Fruit fly (Drosophila melanogaster) whole organism, wandering third instar larva: Measurements from ENCODE around the gene ds.

Experiments
- CG9705 ChIP-seq: fragments of 200-800 bp; sonication (Bioruptor generic); optimal IDR thresholded peaks from 2 replicates; lab custom pipeline; 2018; ENCODE audit warnings: missing biosample characterization, mild to moderate bottlenecking, missing genetic modification characterization
- CrebA ChIP-seq: fragments of 200-800 bp; sonication (Bioruptor generic); optimal IDR thresholded peaks from 2 replicates; lab custom pipeline; 2016; ENCODE audit warnings: missing biosample characterization, mild to moderate bottlenecking, missing genetic modification characterization, borderline replicate concordance
- Dfd ChIP-seq: fragments of >200 bp; optimal IDR thresholded peaks from 2 replicates; lab custom pipeline; 2017; ENCODE audit warnings: missing biosample characterization, missing genetic modification characterization
- Dif ChIP-seq: fragments of 200-275, 200-300 bp; sonication (Bioruptor generic); optimal IDR thresholded peaks from 2 replicates; lab custom pipeline; 2018; ENCODE audit warnings: missing biosample characterization, missing genetic modification characterization; ENCODE audit not compliant: partially characterized antibody
- GATAd ChIP-seq: sonication (Bioruptor generic); optimal IDR thresholded peaks from 2 replicates; lab custom pipeline; 2016; ENCODE audit warnings: missing biosample characterization, missing genetic modification characterization
- HLH106 ChIP-seq: fragments of 200-800 bp; optimal IDR thresholded peaks from 3 replicates; lab custom pipeline; 2019; ENCODE audit warnings: missing biosample characterization, mild to moderate bottlenecking, missing genetic modification characterization, moderate library complexity
- Hnf4 ChIP-seq: fragments of 200-800 bp; sonication (Bioruptor generic); optimal IDR thresholded peaks from 2 replicates; lab custom pipeline; 2016; ENCODE audit warnings: missing biosample characterization, mild to moderate bottlenecking, missing genetic modification characterization
- Hr78 ChIP-seq: fragments of >200 bp; optimal IDR thresholded peaks from 2 replicates; lab custom pipeline; 2017; ENCODE audit warnings: missing biosample characterization, missing genetic modification characterization
- Hr83 ChIP-seq: fragments of 200-300 bp; sonication (Bioruptor generic); optimal IDR thresholded peaks from 2 replicates; lab custom pipeline; 2016; ENCODE audit warnings: missing biosample characterization, mild to moderate bottlenecking, missing genetic modification characterization, moderate library complexity; ENCODE audit not compliant: poor library complexity, severe bottlenecking
- Mio ChIP-seq: sonication (Bioruptor generic); optimal IDR thresholded peaks from 2 replicates; lab custom pipeline; 2016; ENCODE audit warnings: missing biosample characterization, missing genetic modification characterization
- Myc ChIP-seq: fragments of >200 bp; optimal IDR thresholded peaks from 2 replicates; lab custom pipeline; 2017
- N ChIP-seq: fragments of >200 bp; optimal IDR thresholded peaks from 2 replicates; lab custom pipeline; 2018; ENCODE audit warnings: missing biosample characterization, missing external identifiers, missing genetic modification characterization
- OdsH ChIP-seq: fragments of 200-800 bp; sonication (Bioruptor generic); optimal IDR thresholded peaks from 2 replicates; lab custom pipeline; 2016; ENCODE audit warnings: missing biosample characterization, mild to moderate bottlenecking, missing genetic modification characterization
- Rel ChIP-seq, 2 experiments: fragments of 200-800 bp; sonication (Bioruptor generic) in 1 of 2; optimal IDR thresholded peaks; 2 replicates in 1 of 2; 3 replicates in 1 of 2; lab custom pipeline; 2016 to 2019; ENCODE audit warnings: mild to moderate bottlenecking in 2 of 2, missing biosample characterization in 2 of 2, missing genetic modification characterization in 2 of 2, moderate library complexity in 1 of 2
- Sp1 ChIP-seq: fragments of 200-800 bp; sonication (Bioruptor generic); optimal IDR thresholded peaks from 3 replicates; lab custom pipeline; 2019; ENCODE audit warnings: missing biosample characterization, mild to moderate bottlenecking, missing genetic modification characterization, moderate library complexity
- Vsx2 ChIP-seq: fragments of 200-300, 225-300 bp; sonication (Bioruptor generic); optimal IDR thresholded peaks from 2 replicates; lab custom pipeline; 2018; ENCODE audit warnings: missing biosample characterization, missing genetic modification characterization; ENCODE audit not compliant: partially characterized antibody
- br ChIP-seq: fragments of 200-800 bp; sonication (Bioruptor generic); optimal IDR thresholded peaks from 2 replicates; lab custom pipeline; 2016; ENCODE audit warnings: missing biosample characterization, missing genetic modification characterization
- brk ChIP-seq: fragments of 200-800 bp; sonication (Bioruptor generic); optimal IDR thresholded peaks from 2 replicates; lab custom pipeline; 2016; ENCODE audit warnings: missing biosample characterization, mild to moderate bottlenecking, missing genetic modification characterization
- dl ChIP-seq, 2 experiments: fragments of 175-275, 200-275 bp in 1 of 2; fragments of 200-275 bp in 1 of 2; sonication (Bioruptor generic); optimal IDR thresholded peaks; lab custom pipeline; 2018; ENCODE audit warnings: mild to moderate bottlenecking in 2 of 2, missing biosample characterization in 2 of 2, missing genetic modification characterization in 2 of 2, moderate library complexity in 2 of 2; ENCODE audit not compliant: partially characterized antibody in 2 of 2, insufficient read depth in 1 of 2
- dmrt93B ChIP-seq: fragments of 200-800 bp; sonication (Bioruptor generic); optimal IDR thresholded peaks from 2 replicates; lab custom pipeline; 2018; ENCODE audit warnings: missing biosample characterization, mild to moderate bottlenecking, missing genetic modification characterization
- dsf ChIP-seq: sonication (Bioruptor generic); optimal IDR thresholded peaks from 2 replicates; lab custom pipeline; 2016; ENCODE audit warnings: missing biosample characterization, missing genetic modification characterization, borderline replicate concordance
- ey ChIP-seq: fragments of 200-800 bp; sonication (Bioruptor generic); optimal IDR thresholded peaks from 2 replicates; lab custom pipeline; 2016; ENCODE audit warnings: missing biosample characterization, missing genetic modification characterization
- foxo ChIP-seq, 2 experiments: fragments of 200-800 bp; sonication (Bioruptor generic); optimal IDR thresholded peaks; 2 replicates in 1 of 2; 3 replicates in 1 of 2; lab custom pipeline; 2016 to 2017; ENCODE audit warnings: missing biosample characterization in 2 of 2, missing genetic modification characterization in 2 of 2
- fru ChIP-seq: fragments of 200-800 bp; sonication (Bioruptor generic); optimal IDR thresholded peaks from 3 replicates; lab custom pipeline; 2016; ENCODE audit warnings: missing biosample characterization, mild to moderate bottlenecking, missing genetic modification characterization
- h ChIP-seq: fragments of 200-800 bp; sonication (Bioruptor generic); optimal IDR thresholded peaks from 3 replicates; lab custom pipeline; 2016; ENCODE audit warnings: missing biosample characterization, mild to moderate bottlenecking, missing genetic modification characterization
- jim ChIP-seq: fragments of 175-275, 200-325 bp; sonication (Bioruptor generic); optimal IDR thresholded peaks from 2 replicates; lab custom pipeline; 2016; ENCODE audit warnings: missing biosample characterization, mild to moderate bottlenecking, missing genetic modification characterization
- lola ChIP-seq: fragments of >200 bp; optimal IDR thresholded peaks from 2 replicates; lab custom pipeline; 2017; ENCODE audit warnings: missing biosample characterization, missing genetic modification characterization
- pan ChIP-seq: fragments of >200 bp; optimal IDR thresholded peaks from 2 replicates; lab custom pipeline; 2017
- psq ChIP-seq: fragments of 200-800 bp; sonication (Bioruptor generic); optimal IDR thresholded peaks from 3 replicates; lab custom pipeline; 2017; ENCODE audit warnings: missing biosample characterization, mild to moderate bottlenecking, missing genetic modification characterization, moderate library complexity
- rgr ChIP-seq: fragments of 200-800 bp; sonication (Bioruptor generic); optimal IDR thresholded peaks from 3 replicates; lab custom pipeline; 2016; ENCODE audit warnings: missing biosample characterization, mild to moderate bottlenecking, missing genetic modification characterization
- sage ChIP-seq: fragments of 200-800 bp; sonication (Bioruptor generic); optimal IDR thresholded peaks from 2 replicates; lab custom pipeline; 2016; ENCODE audit warnings: missing biosample characterization, mild to moderate bottlenecking, missing genetic modification characterization
- sv ChIP-seq: fragments of 200-800 bp; sonication (Bioruptor generic); optimal IDR thresholded peaks from 3 replicates; lab custom pipeline; 2016; ENCODE audit warnings: missing biosample characterization, missing genetic modification characterization
- tai ChIP-seq: sonication (Bioruptor generic); optimal IDR thresholded peaks from 2 replicates; lab custom pipeline; 2016; ENCODE audit warnings: missing biosample characterization, missing genetic modification characterization
- usp ChIP-seq: fragments of >200 bp; optimal IDR thresholded peaks from 2 replicates; lab custom pipeline; 2017; ENCODE audit warnings: missing biosample characterization, missing genetic modification characterization
- woc ChIP-seq: sonication (Bioruptor generic); optimal IDR thresholded peaks from 2 replicates; lab custom pipeline; 2016; ENCODE audit warnings: missing biosample characterization, mild to moderate bottlenecking, missing genetic modification characterization

ds gene

DNA sequence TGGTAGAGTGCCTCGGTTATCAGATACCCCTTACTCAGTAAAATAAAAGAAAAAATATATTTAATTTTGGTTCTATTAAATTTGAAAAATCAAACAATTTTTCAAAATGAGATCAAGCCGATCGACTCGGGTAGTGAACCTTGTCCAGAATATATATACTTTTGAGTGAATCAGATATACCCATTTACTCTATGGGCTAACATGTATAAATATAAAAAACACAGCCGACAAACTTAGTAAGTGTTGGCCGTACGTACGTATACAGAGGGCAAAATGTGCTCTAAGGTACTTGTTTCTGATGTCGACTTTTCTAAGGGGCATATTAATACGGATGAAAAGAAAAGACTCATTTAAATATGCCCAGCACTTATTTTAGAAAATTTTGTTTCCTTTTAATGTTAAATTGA lies 80.6 kb downstream of the ds start (continued):
- TF ChIP-seq CG9705 (GFP tag; lab: Kevin White, UChicago) (no peak), dsf (GFP tag; lab: Kevin White, UChicago) (no peak), h (GFP tag; lab: Kevin White, UChicago) (peak; percentile 76), CrebA (GFP tag; lab: Kevin White, UChicago) (no peak), Hnf4 (GFP tag; lab: Kevin White, UChicago) (peak; percentile 66), woc (GFP tag; lab: Kevin White, UChicago) (peak; percentile 74), psq (peak; percentile 38), GATAd (GFP tag; lab: Kevin White, UChicago) (no peak), dmrt93B (no peak)

DNA sequence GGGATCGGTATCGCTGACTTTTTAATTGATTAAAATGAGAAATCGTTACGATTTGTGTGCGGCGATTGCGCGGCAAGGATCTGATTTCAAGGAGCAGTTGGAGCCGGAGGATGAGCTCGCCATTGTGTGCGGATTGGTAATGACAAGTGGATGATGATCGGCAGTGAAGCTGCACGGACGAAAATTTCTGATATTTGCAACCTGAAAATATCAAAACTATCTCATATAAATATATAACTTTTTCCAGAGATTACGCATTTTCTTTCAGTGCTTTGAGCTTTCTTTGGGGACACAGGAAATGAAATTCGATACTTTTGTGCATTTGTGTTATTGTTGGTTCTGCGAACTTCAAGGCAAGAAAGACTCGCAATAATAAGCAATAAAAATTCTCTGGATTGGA lies 81.6 kb downstream of the ds start:
- TF ChIP-seq HLH106 (tag; lab: Kevin White, UChicago), result peak; percentile 18
- peak in 1 of 2 experiments; percentile 33 for TF ChIP-seq foxo (GFP tag; optimal IDR thresholded peaks at IDR 0.05; lab: Kevin White, UChicago)
- TF ChIP-seq woc (GFP tag; lab: Kevin White, UChicago), result no peak
- TF ChIP-seq br (GFP tag; lab: Kevin White, UChicago), result peak; percentile 48
- peak; percentile 5 for TF ChIP-seq fru (GFP tag; lab: Kevin White, UChicago)
- peak; percentile 21 for TF ChIP-seq rgr (GFP tag; lab: Kevin White, UChicago)
- TF ChIP-seq ey (GFP tag; lab: Kevin White, UChicago), result peak; percentile 5
- TF ChIP-seq brk (GFP tag; lab: Kevin White, UChicago), result no peak
- peak; percentile 21 for TF ChIP-seq Sp1 (GFP tag; lab: Kevin White, UChicago)

DNA sequence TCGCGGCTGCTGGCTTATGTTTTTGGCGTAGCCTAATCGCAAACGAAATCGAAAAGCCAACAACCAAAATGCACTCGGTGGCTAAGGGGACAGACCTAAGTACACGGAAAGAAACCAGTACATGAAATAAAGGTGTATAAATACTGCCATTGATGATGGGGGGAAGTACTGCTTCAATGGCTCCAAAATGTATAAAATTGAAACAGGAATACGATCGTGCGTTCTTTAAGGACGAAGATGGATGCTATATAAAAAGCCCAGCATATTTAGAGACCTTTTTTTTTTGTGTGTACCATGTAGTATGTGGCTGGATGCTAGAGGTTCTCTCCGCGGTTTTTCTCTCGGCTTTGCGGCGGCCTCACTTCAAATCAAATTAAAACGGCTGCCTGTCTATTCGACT lies 84.6 kb downstream of the ds start:
- no peak for TF ChIP-seq pan (lab: Kevin White, UChicago)
- TF ChIP-seq dsf (GFP tag; lab: Kevin White, UChicago), result no peak
- no peak for TF ChIP-seq usp
- no peak for TF ChIP-seq fru (GFP tag; lab: Kevin White, UChicago)
- no peak for TF ChIP-seq OdsH (GFP tag; lab: Kevin White, UChicago)
- TF ChIP-seq sage (GFP tag; lab: Kevin White, UChicago), result no peak
- no peak for TF ChIP-seq Dif (GFP tag; lab: Kevin White, UChicago)

dm6 chr2L:625352-625751 lies 89.4 kb downstream of the ds start, which contains the start of gene CG2839:
Gene CG2839, plus strand, starts transcription at chr2L:625652.
- TF ChIP-seq psq, result no peak
- TF ChIP-seq usp, result no peak
- TF ChIP-seq HLH106 (tag; lab: Kevin White, UChicago), result no peak
- TF ChIP-seq Myc (lab: Kevin White, UChicago), result no peak
- TF ChIP-seq Dif (GFP tag; lab: Kevin White, UChicago), result no peak
- TF ChIP-seq GATAd (GFP tag; lab: Kevin White, UChicago), result no peak
- no peak for TF ChIP-seq Sp1 (GFP tag; lab: Kevin White, UChicago)
- TF ChIP-seq Mio (GFP tag; lab: Kevin White, UChicago), result no peak
- no peak for TF ChIP-seq fru (GFP tag; lab: Kevin White, UChicago)
- no peak for TF ChIP-seq foxo (GFP tag; optimal IDR thresholded peaks at IDR 0.05; lab: Kevin White, UChicago)
- TF ChIP-seq Dfd (GFP tag; lab: Kevin White, UChicago), result no peak
- no peak for TF ChIP-seq pan (lab: Kevin White, UChicago)
- no peak for TF ChIP-seq Hnf4 (GFP tag; lab: Kevin White, UChicago)
- TF ChIP-seq Hr83, result no peak
- TF ChIP-seq tai, result no peak
- no peak for TF ChIP-seq h (GFP tag; lab: Kevin White, UChicago)
- no peak for TF ChIP-seq rgr (GFP tag; lab: Kevin White, UChicago)
- TF ChIP-seq sv, result no peak
- TF ChIP-seq Rel (GFP tag; optimal IDR thresholded peaks at IDR 0.05; lab: Kevin White, UChicago), result no peak
- no peak for TF ChIP-seq Rel (tag; optimal IDR thresholded peaks at IDR 0.05; lab: Kevin White, UChicago)
- no peak for TF ChIP-seq dl (GFP tag; optimal IDR thresholded peaks at IDR 0.05; lab: Kevin White, UChicago; ENCODE audit: insufficient read depth in 1 of 2, partially characterized antibody in 2 of 2)
- TF ChIP-seq, all 38 proteins: peak for 0

dm6 chr2L:624317-624716 lies 90.5 kb downstream of the ds start, which contains the start of gene lectin-21Ca:
Gene lectin-21Ca, plus strand, starts transcription at chr2L:624617.
- TF ChIP-seq HLH106 (tag; lab: Kevin White, UChicago) (no peak), OdsH (GFP tag; lab: Kevin White, UChicago) (no peak), lola (GFP tag; lab: Kevin White, UChicago) (no peak), Vsx2 (GFP tag; lab: Kevin White, UChicago) (no peak), GATAd (GFP tag; lab: Kevin White, UChicago) (no peak), Hnf4 (GFP tag; lab: Kevin White, UChicago) (no peak), pan (lab: Kevin White, UChicago) (no peak), h (GFP tag; lab: Kevin White, UChicago) (no peak), CG9705 (GFP tag; lab: Kevin White, UChicago) (no peak), N (GFP tag; lab: Kevin White, UChicago) (no peak), Hr78 (GFP tag; lab: Kevin White, UChicago) (no peak), ey (GFP tag; lab: Kevin White, UChicago) (no peak), dl (GFP tag; optimal IDR thresholded peaks at IDR 0.05; lab: Kevin White, UChicago; ENCODE audit: insufficient read depth in 1 of 2, partially characterized antibody in 2 of 2) (no peak), jim (GFP tag; lab: Kevin White, UChicago) (no peak), dsf (GFP tag; lab: Kevin White, UChicago) (no peak), tai (no peak), sage (GFP tag; lab: Kevin White, UChicago) (no peak)
